Worm (Caenorhabditis elegans) whole organism, L4/young adult: ENCODE measurements around the gene cki-1.

ENCODE experiments used
- W03F9.2 ChIP-seq: fragments of 150-350 bp; optimal IDR thresholded peaks from 2 replicates; lab custom pipeline; 2014; ENCODE audit warnings: missing biosample characterization, missing genetic modification characterization
- dao-5 ChIP-seq: sonication (generic microtip); optimal IDR thresholded peaks from 2 replicates; lab custom pipeline; 2016; ENCODE audit warnings: missing genotype, missing genetic modification characterization, moderate library complexity, missing compliant biosample characterization

ce11 chrII:7765456-7765855, 45.6 kb upstream of the cki-1 start, which contains the start of gene srh-39:
- TF ChIP-seq dao-5 (tag; lab: Kevin White, UChicago) (no peak), W03F9.2 (tag; lab: Kevin White, UChicago) (no peak)
